Worm (Caenorhabditis elegans) whole organism, L3 larva: Measurements from ENCODE around the gene T08A9.13.

Experiments used
- fkh-10 ChIP-seq: sonication (generic microtip); optimal IDR thresholded peaks from 2 replicates; lab custom pipeline; 2017; ENCODE audit warnings: missing biosample characterization, missing genetic modification reagents, missing genetic modification characterization
- lin-15B ChIP-seq: fragments of 150-350 bp; optimal IDR thresholded peaks from 2 replicates; lab custom pipeline; 2014; ENCODE audit warnings: missing biosample characterization, missing genetic modification characterization
- nhr-25 ChIP-seq: sonication (generic microtip); optimal IDR thresholded peaks from 2 replicates; lab custom pipeline; 2017; ENCODE audit warnings: missing biosample characterization, missing genetic modification characterization
- pqm-1 ChIP-seq: fragments of 150-350 bp; optimal IDR thresholded peaks from 2 replicates; lab custom pipeline; 2017; ENCODE audit warnings: missing biosample characterization, missing genetic modification characterization, inconsistent platforms
- skn-1 ChIP-seq: fragments of 150-350 bp; optimal IDR thresholded peaks from 2 replicates; lab custom pipeline; 2014; ENCODE audit warnings: missing biosample characterization, missing genetic modification characterization

- TF ChIP-seq skn-1 (no peak), pqm-1 (tag; lab: Kevin White, UChicago) (peak; percentile 97), nhr-25 (tag; lab: Kevin White, UChicago) (no peak), lin-15B (tag; lab: Kevin White, UChicago) (no peak), fkh-10 (GFP tag; lab: Kevin White, UChicago) (no peak)
Observed at ce11 chrX:7320115-7320711, 2.0 kb downstream of the T08A9.13 start, which contains the start of gene spp-5.
